Fruit fly (Drosophila melanogaster) ovary, adult (tissue): ENCODE data around the gene CG15211.

Experiments
- CG17801 ChIP-seq: fragments of 200-800 bp; optimal IDR thresholded peaks from 2 replicates; lab custom pipeline; 2019; ENCODE audit warnings: missing biosample characterization, mild to moderate bottlenecking, missing genetic modification characterization, moderate library complexity; ENCODE audit not compliant: partially characterized antibody

Gene CG15211

dm6 chrX:10756026-10756561 is 16.2 kb upstream of the CG15211 start:
- no peak for TF ChIP-seq CG17801 (GFP tag; lab: Kevin White, UChicago)

DNA sequence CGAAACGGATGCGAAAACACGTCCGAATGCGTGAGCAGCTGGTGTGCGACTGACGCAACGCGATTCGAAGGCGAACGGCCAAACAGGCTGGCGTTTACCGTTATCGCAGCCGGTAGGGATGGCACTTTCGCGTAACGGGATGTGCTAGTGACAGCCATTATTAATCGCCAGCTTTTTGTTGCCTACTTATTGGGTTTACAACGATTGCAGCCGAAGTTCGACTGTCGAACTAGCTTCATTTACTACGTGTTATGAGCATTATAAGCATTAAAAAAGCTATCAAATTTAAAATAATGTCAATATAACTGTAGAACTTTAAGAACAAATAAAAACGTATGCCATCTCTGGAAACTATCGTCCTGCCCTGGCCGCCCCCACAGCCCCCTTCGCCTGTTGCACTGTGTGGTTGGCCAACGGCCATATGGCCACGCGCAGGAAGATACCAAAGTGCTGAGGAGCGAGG is 14.7 kb upstream of the CG15211 start, which contains the start of gene Rph:
Gene Rph, minus strand, starts transcription at position 51 of the 463 bp plus-strand sequence.
- no peak for TF ChIP-seq CG17801 (GFP tag; lab: Kevin White, UChicago)

- TF ChIP-seq CG17801 (GFP tag; lab: Kevin White, UChicago): no peak
These were observed 9.8 kb upstream of the CG15211 start for dm6 chrX:10762569-10762958.

DNA sequence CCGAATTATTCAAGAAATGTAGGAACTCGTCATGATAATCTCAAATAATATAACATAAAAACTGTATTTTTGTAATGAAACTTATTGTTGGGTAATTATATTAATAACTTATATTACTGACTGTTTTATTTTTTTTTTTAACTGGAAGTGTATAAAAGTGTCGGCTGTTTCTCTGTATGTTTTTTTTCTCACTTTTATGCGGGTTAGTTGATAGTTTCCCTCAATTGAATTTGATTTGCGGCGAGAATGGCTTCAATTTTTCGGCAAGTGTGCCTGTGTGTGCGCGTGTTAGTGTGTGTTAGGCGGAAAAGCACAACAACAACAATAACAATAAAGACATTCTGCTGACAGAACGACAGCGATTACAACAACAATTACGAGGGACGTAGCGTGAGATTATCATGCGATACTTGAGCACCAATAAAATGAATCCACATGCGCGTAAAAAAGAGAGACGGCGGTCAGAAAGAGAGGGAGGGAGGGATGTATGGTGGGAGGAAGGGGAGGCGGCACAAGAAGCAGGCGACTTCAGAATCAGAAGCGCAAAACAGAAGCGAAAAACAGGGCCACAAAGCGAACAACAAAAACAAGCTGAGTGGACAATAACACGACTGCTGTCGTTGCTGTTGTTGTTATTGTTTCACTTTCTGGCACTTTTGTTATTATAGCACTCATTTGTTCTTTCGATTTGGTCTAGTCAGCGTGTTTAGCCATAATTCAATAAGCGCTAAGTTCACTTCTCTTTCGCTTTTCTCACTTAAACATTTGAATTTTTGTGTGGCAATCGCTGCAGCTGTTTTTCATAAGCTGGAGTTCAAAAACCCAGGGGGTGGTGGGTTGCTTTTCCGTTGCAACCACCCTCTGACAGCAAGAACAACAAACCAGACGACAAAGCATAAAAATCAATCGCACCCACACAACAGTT is 9.1 kb upstream of the CG15211 start:
- TF ChIP-seq CG17801 (GFP tag; lab: Kevin White, UChicago): peak; percentile 88

DNA sequence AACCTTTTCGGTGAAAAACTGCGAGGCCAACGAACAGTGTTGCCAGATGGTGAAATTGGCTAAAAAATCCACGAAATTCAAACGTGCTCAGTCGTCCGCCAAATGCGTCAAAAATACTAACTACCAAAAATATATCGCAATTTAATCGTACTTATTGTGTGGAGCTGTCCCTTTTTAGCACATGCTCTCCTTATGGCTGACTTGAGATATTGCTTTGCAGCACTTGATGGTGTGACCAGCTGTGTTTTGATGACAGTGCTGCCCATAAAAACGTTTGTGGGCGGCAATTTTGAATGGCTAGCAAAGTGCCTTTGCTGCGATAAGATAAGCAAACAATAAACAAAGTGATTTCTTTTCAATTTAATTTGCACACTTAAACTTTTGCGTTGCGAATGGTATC is 8.1 kb upstream of the CG15211 start, which contains the start of gene Tango5:
Gene Tango5, minus strand, starts transcription at position 208 of the 400 bp plus-strand sequence.
- TF ChIP-seq CG17801 (GFP tag; lab: Kevin White, UChicago): peak; percentile 44

DNA sequence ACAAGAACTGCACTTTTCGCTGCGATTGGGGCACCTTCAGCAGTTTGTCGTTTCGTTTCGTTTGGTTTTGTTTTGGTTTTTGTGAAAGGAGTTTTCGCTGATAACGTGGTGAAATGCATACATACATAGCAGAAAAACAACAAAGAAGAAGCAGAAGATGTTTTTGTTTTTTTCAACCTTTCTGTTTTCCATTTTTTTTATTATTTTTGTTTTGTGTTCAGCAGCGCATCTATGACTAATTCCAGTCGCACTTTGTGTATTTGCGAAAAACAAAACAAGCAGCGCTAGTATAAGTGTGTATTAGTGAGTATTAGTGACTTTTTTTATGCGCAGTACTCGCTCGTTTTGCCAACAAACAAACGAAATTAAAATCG is 5.4 kb upstream of the CG15211 start:
- no peak for TF ChIP-seq CG17801 (GFP tag; lab: Kevin White, UChicago)

- TF ChIP-seq CG17801 (GFP tag; lab: Kevin White, UChicago): no peak
These were observed 4.9 kb upstream of the CG15211 start for dm6 chrX:10767350-10768005.

DNA sequence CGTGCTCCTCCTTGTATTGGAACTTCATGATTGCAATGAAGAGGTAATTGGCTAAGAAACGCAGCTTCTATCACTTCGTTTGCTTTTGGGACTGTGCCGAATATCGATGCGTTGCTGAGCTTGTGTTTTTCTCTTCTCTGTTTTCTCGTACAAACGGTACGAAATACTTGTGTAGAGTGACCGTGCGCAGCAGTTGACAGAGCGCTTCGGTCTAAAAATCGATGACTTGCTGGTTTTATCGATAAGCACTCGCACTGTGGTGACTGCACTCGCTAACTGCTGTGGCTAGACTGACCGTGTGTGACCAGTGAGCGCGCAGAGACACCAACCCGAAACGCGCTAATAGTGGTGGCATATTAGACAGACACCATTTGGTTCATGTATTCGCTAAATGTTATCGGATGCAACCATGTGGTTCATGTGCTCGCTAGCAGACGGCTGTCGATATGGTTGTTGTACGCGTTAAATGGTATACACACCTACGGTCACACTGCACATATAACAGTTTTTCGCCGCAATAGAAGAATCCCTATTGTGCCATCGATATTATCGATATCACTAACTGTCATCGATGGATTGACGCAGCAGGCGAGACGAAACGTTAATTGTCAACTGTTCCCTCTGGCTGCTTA is 4.2 kb upstream of the CG15211 start, which contains the start of the genes Atg8a and BTBD9:
Gene Atg8a, minus strand, starts transcription at position 296 of the 632 bp plus-strand sequence.
Gene BTBD9, plus strand, starts transcription at position 495 of the 632 bp plus-strand sequence.
- TF ChIP-seq CG17801 (GFP tag; lab: Kevin White, UChicago): peak; percentile 58

DNA sequence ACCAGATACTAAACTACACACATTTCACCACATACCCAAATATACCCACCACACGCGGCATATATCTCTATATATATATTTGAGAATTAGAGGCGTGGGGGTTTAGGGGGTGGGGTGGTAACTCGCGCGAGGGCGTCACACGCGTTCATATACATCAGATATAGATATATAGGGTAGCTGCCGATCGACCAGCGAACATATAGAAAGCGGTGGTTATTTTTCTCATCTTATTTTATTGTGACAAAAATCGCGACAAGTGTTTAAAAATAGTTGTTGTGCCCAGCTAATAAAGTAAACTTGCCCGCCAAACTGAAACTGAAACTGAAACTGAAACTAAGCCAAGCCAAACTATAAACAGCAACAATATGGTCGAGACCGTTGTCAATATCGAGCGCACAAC is 293 bp downstream of the CG15211 start:
- no peak for TF ChIP-seq CG17801 (GFP tag; lab: Kevin White, UChicago)

DNA sequence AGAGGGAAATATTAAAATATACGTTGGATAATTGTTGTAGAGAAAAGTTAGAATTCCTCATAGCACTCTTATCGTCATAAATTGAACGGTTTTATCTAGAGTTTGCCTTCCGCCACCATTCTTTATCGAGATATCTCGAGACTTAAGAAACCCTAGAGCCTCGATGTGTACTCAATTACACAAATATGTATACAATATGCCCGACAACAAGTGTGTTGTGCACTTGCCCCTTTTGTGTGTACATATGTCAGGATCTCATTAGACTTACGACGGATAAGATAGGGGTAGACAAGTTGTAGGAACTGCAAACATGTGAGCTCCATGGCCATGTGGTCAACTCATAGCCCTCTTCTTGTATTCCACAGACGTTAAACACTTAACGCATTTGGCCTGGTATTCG is 1.2 kb downstream of the CG15211 start:
- no peak for TF ChIP-seq CG17801 (GFP tag; lab: Kevin White, UChicago)

DNA sequence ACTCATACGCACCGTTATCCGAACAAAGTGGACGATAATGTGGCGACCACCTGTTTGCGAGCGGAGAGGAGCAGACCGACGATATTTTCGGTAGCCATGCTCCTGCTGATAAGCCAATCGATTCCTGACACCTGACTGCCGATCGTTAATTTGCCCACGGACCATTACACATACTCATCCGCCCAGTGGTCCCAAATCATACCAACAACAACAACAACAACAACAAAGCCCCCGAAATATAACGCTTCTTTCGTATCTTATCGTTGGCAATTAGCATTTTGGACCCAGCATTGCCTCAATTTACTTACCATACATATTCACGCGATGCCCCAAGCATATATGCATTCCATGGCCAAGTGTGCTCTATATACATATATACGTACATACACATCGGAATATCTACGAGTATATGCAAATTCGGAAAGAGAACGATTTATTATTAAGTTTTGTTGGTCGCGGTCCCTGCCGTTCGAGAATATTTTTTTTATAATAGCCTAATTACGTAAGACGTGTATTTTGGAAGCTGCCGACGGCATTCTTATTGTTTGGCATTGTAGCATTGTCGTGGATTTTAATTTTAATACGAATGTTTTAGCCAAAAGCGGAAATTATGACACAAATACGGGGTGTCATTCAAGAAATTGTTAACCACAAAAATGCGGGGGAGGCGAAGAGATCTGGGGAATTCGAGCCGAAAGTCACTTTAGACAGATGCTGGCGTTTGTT is 2.8 kb downstream of the CG15211 start:
- no peak for TF ChIP-seq CG17801 (GFP tag; lab: Kevin White, UChicago)

DNA sequence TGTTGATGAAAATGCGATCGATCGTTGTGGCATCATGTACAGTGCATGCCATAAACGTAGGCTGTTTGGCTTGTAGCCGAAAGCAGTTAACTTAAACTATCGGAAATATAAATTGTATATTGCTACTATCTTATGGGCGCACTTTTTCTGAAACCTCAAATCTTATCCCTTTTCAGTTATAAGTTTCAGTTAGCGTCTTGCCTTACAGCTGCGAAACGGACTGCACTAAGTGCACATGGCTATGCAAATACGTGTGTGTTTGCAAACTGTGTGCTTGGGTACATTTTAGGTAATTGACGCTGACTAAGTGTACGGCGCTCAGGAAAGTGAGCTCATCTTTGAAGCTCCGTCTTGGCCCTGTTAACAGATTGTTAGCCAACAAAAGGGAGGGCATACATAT is 3.3 kb downstream of the CG15211 start:
- peak; percentile 73 for TF ChIP-seq CG17801 (GFP tag; lab: Kevin White, UChicago)

DNA sequence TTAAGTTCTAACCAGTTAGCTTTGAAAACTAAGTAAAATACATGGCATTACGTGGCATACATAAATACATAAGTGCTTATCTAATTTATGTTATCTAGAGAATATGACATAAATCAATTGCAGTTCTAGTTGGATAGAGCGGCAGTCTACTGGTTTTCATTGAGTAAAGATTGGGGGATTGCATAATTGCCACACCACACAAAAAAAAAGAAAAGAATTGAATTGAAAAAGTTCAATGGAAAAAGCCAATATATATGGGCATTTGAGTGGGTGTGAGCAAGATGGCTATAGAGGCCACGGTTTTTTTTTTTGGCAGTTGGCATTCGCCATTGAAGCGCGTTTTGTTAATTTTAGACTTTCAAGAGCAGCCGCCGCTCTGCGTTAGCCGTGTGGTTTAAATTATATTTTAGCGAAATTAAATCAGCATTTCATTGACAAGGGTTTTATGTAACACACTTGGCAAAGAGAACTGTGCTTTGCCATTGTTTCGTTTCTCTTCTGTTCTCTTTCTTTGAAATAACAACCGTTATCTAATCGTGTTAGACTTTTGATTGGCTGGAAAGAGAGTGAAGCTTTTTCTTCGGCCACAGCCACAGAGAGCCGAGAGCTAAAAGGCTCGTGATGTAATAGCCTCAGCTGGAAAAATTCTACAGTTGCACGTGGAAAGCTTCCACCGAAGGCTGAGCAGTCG is 11.2 kb downstream of the CG15211 start:
- TF ChIP-seq CG17801 (GFP tag; lab: Kevin White, UChicago): no peak
